Fruit fly (Drosophila melanogaster) whole organism, embryonic: ENCODE data around the gene TrpRS.

Source experiments
- Adf1 ChIP-seq: fragments of 200-800 bp; sonication (Bioruptor generic); IDR thresholded peaks from 2 replicates; pipeline ENCODE4 v1.3.6; 2022; ENCODE audit warnings: missing biosample characterization, missing genetic modification characterization
- Antp ChIP-seq: fragments of 200-800 bp; sonication (Bioruptor generic); optimal IDR thresholded peaks from 3 replicates; lab custom pipeline; 2016; ENCODE audit warnings: missing biosample characterization, missing genetic modification characterization
- Atf6 ChIP-seq: fragments of 200-800 bp; sonication (Bioruptor generic); IDR thresholded peaks from 2 replicates; pipeline ENCODE4 v1.3.6; 2022; ENCODE audit warnings: missing biosample characterization, missing genetic modification characterization
- CG10147 ChIP-seq: fragments of 200-800 bp; sonication (Bioruptor generic); optimal IDR thresholded peaks from 2 replicates; lab custom pipeline; 2019; ENCODE audit warnings: missing biosample characterization, mild to moderate bottlenecking, missing genetic modification characterization, moderate library complexity
- CG12659 ChIP-seq: fragments of 200-800 bp; sonication (Bioruptor generic); optimal IDR thresholded peaks from 3 replicates; lab custom pipeline; 2017; ENCODE audit warnings: mild to moderate bottlenecking, missing biosample characterization, missing genetic modification reagents, missing genetic modification characterization
- CG13624 ChIP-seq: fragments of 200-800 bp; sonication (Bioruptor generic); optimal IDR thresholded peaks from 2 replicates; lab custom pipeline; 2016; ENCODE audit warnings: missing biosample characterization, missing genetic modification characterization
- CG17359 ChIP-seq: fragments of 200-800 bp; sonication (Bioruptor generic); optimal IDR thresholded peaks from 3 replicates; lab custom pipeline; 2018; ENCODE audit warnings: missing biosample characterization, mild to moderate bottlenecking, missing genetic modification characterization, moderate library complexity
- CG2202 ChIP-seq: fragments of 200-800 bp; sonication (Bioruptor generic); optimal IDR thresholded peaks from 2 replicates; lab custom pipeline; 2018; ENCODE audit warnings: missing biosample characterization, mild to moderate bottlenecking, missing genetic modification characterization
- CG2889 ChIP-seq: fragments of 200-800 bp; sonication (Bioruptor generic); IDR thresholded peaks from 3 replicates; pipeline ENCODE4 v1.3.6; 2022; ENCODE audit warnings: missing biosample characterization, missing genetic modification characterization
- CG30020 ChIP-seq: fragments of 200-800 bp; optimal IDR thresholded peaks from 2 replicates; lab custom pipeline; 2019; ENCODE audit warnings: missing biosample characterization, mild to moderate bottlenecking, missing genetic modification characterization, moderate library complexity
- CG30403 ChIP-seq: fragments of 200-800 bp; sonication (Bioruptor generic); optimal IDR thresholded peaks from 3 replicates; lab custom pipeline; 2016; ENCODE audit warnings: missing biosample characterization, missing genetic modification characterization
- CG30431 ChIP-seq: fragments of 200-800 bp; sonication (Bioruptor generic); optimal IDR thresholded peaks from 2 replicates; lab custom pipeline; 2017; ENCODE audit warnings: missing biosample characterization, missing genetic modification characterization
- CG31388 ChIP-seq: fragments of 200-800 bp; sonication (Bioruptor generic); optimal IDR thresholded peaks from 2 replicates; lab custom pipeline; 2016; ENCODE audit warnings: missing biosample characterization, missing genetic modification characterization
- CG34376 ChIP-seq: fragments of 200-800 bp; sonication (Bioruptor generic); optimal IDR thresholded peaks from 2 replicates; lab custom pipeline; 2018; ENCODE audit warnings: missing biosample characterization, mild to moderate bottlenecking, missing genetic modification characterization
- CG6689 ChIP-seq: fragments of 200-800 bp; sonication (Bioruptor generic); IDR thresholded peaks from 2 replicates; pipeline ENCODE4 v1.3.6; 2022; ENCODE audit warnings: missing biosample characterization, missing genetic modification characterization
- CG7357 ChIP-seq: fragments of 200-800 bp; sonication (Bioruptor generic); IDR thresholded peaks from 3 replicates; pipeline ENCODE4 v1.3.6; 2022; ENCODE audit warnings: missing biosample characterization, missing genetic modification characterization
- CG7987 ChIP-seq: fragments of 200-800 bp; sonication (Bioruptor generic); optimal IDR thresholded peaks from 2 replicates; lab custom pipeline; 2018; ENCODE audit warnings: missing biosample characterization, mild to moderate bottlenecking, missing genetic modification characterization, moderate library complexity
- CG8290 ChIP-seq, 3 experiments: fragments of 200-800 bp; sonication (Bioruptor generic); optimal IDR thresholded peaks; 2 replicates each; lab custom pipeline; 2016 to 2019; ENCODE audit warnings: missing biosample characterization in 3 of 3, missing genetic modification characterization in 3 of 3, mild to moderate bottlenecking in 2 of 3, moderate library complexity in 1 of 3
- CTCF ChIP-seq: fragments of 200-800 bp; sonication (Bioruptor generic); optimal IDR thresholded peaks from 2 replicates; lab custom pipeline; 2017; ENCODE audit warnings: missing biosample characterization, mild to moderate bottlenecking, missing genetic modification characterization, moderate library complexity
- CrebB ChIP-seq: fragments of 200-800 bp; sonication (Bioruptor generic); optimal IDR thresholded peaks from 3 replicates; lab custom pipeline; 2018; ENCODE audit warnings: missing biosample characterization, mild to moderate bottlenecking, missing genetic modification characterization
- Dbx ChIP-seq: fragments of 200-800 bp; sonication (Bioruptor generic); IDR thresholded peaks from 3 replicates; pipeline ENCODE4 v1.3.6; 2022; ENCODE audit warnings: missing biosample characterization, missing genetic modification characterization
- Doc2 ChIP-seq: fragments of 200-800 bp; sonication (Bioruptor generic); IDR thresholded peaks from 2 replicates; pipeline ENCODE4 v1.3.6; 2022; ENCODE audit warnings: missing biosample characterization, missing genetic modification characterization
- Elba2 ChIP-seq: fragments of 200-800 bp; sonication (Bioruptor generic); optimal IDR thresholded peaks from 3 replicates; lab custom pipeline; 2016; ENCODE audit warnings: missing biosample characterization, missing genetic modification characterization
- NC2α ChIP-seq: fragments of 200-800 bp; sonication (Bioruptor generic); optimal IDR thresholded peaks from 2 replicates; lab custom pipeline; 2016; ENCODE audit warnings: missing biosample characterization, missing genetic modification characterization
- Neu2 ChIP-seq: fragments of 200-800 bp; sonication (Bioruptor generic); optimal IDR thresholded peaks from 3 replicates; lab custom pipeline; 2016; ENCODE audit warnings: missing biosample characterization, missing genetic modification characterization, borderline replicate concordance
- Rx ChIP-seq: fragments of 200-800 bp; sonication (Bioruptor generic); IDR thresholded peaks from 2 replicates; pipeline ENCODE4 v1.3.6; 2022; ENCODE audit warnings: missing biosample characterization, missing genetic modification characterization
- Spps ChIP-seq: fragments of 200-800 bp; sonication (Bioruptor generic); optimal IDR thresholded peaks from 2 replicates; lab custom pipeline; 2018; ENCODE audit warnings: missing biosample characterization, mild to moderate bottlenecking, missing genetic modification characterization
- Taf1 ChIP-seq: fragments of 200-800 bp; sonication (Bioruptor generic); IDR thresholded peaks from 2 replicates; pipeline ENCODE4 v1.3.6; 2022; ENCODE audit warnings: missing biosample characterization, missing genetic modification characterization
- Usf ChIP-seq: fragments of 200-800 bp; sonication (Bioruptor generic); optimal IDR thresholded peaks from 2 replicates; lab custom pipeline; 2017; ENCODE audit warnings: missing genotype, missing biosample characterization, missing genetic modification characterization
- ap ChIP-seq: fragments of 200-800 bp; sonication (Bioruptor generic); IDR thresholded peaks from 2 replicates; pipeline ENCODE4 v1.3.6; 2022; ENCODE audit warnings: missing biosample characterization, missing genetic modification characterization
- cad ChIP-seq: fragments of >200 bp; optimal IDR thresholded peaks from 2 replicates; lab custom pipeline; 2017; ENCODE audit warnings: missing biosample characterization, missing genetic modification characterization
- chn ChIP-seq: fragments of 200-800 bp; sonication (Bioruptor generic); optimal IDR thresholded peaks from 2 replicates; lab custom pipeline; 2016; ENCODE audit warnings: missing biosample characterization, missing genetic modification characterization
- crp ChIP-seq, 2 experiments: fragments of 200-800 bp; sonication (Bioruptor generic); optimal IDR thresholded peaks; 2 replicates in 1 of 2; 3 replicates in 1 of 2; lab custom pipeline; 2017; ENCODE audit warnings: missing biosample characterization in 2 of 2, missing genetic modification characterization in 2 of 2, mild to moderate bottlenecking in 1 of 2, moderate library complexity in 1 of 2
- eyg ChIP-seq: fragments of 200-800 bp; sonication (Bioruptor generic); optimal IDR thresholded peaks from 3 replicates; lab custom pipeline; 2016; ENCODE audit warnings: missing biosample characterization, missing genetic modification characterization
- gro ChIP-seq: fragments of 200-800 bp; sonication (Bioruptor generic); optimal IDR thresholded peaks from 2 replicates; lab custom pipeline; 2016; ENCODE audit warnings: missing biosample characterization, missing genetic modification characterization
- h ChIP-seq: fragments of >200 bp; optimal IDR thresholded peaks from 2 replicates; lab custom pipeline; 2017
- hkb ChIP-seq, 2 experiments: fragments of 200-800 bp in 1 of 2; fragments of >200 bp in 1 of 2; sonication (Bioruptor generic) in 1 of 2; IDR thresholded peaks in 1 of 2; optimal IDR thresholded peaks in 1 of 2; 2 replicates each; pipeline versions ENCODE4 v1.3.6 to Lab custom; 2017 to 2022; ENCODE audit warnings: missing biosample characterization in 1 of 2, missing genetic modification characterization in 1 of 2
- jing ChIP-seq: fragments of 200-800 bp; sonication (Bioruptor generic); optimal IDR thresholded peaks from 2 replicates; lab custom pipeline; 2018; ENCODE audit warnings: missing biosample characterization, mild to moderate bottlenecking, missing genetic modification characterization
- lilli ChIP-seq: fragments of 200-800 bp; sonication (Bioruptor generic); optimal IDR thresholded peaks from 3 replicates; lab custom pipeline; 2016; ENCODE audit warnings: missing biosample characterization, missing genetic modification characterization
- lov ChIP-seq, 2 experiments: fragments of 200-800 bp in 1 of 2; fragments of >200 bp in 1 of 2; sonication (Bioruptor generic) in 1 of 2; IDR thresholded peaks in 1 of 2; optimal IDR thresholded peaks in 1 of 2; 2 replicates in 1 of 2; 3 replicates in 1 of 2; pipeline versions ENCODE4 v1.3.6 to Lab custom; 2017 to 2022; ENCODE audit warnings: missing biosample characterization in 1 of 2, missing genetic modification characterization in 1 of 2
- mam ChIP-seq: fragments of 200-800 bp; sonication (Bioruptor generic); optimal IDR thresholded peaks from 3 replicates; lab custom pipeline; 2016; ENCODE audit warnings: missing biosample characterization, missing genetic modification characterization
- mirr ChIP-seq: fragments of 200-800 bp; sonication (Bioruptor generic); optimal IDR thresholded peaks from 3 replicates; lab custom pipeline; 2018; ENCODE audit warnings: missing biosample characterization, mild to moderate bottlenecking, missing genetic modification characterization
- nau ChIP-seq: fragments of 200-800 bp; sonication (Bioruptor generic); optimal IDR thresholded peaks from 3 replicates; lab custom pipeline; 2017; ENCODE audit warnings: missing biosample characterization, mild to moderate bottlenecking, missing genetic modification characterization, missing genetic modification reagents
- odd ChIP-seq: fragments of 200-800 bp; sonication (Bioruptor generic); optimal IDR thresholded peaks from 2 replicates; lab custom pipeline; 2017; ENCODE audit warnings: missing biosample characterization, mild to moderate bottlenecking, missing genetic modification characterization
- repo ChIP-seq: fragments of 200-800 bp; sonication (Bioruptor generic); optimal IDR thresholded peaks from 2 replicates; lab custom pipeline; 2016; ENCODE audit warnings: missing biosample characterization, missing genetic modification characterization
- salm ChIP-seq: fragments of 200-800 bp; sonication (Bioruptor generic); optimal IDR thresholded peaks from 2 replicates; lab custom pipeline; 2018; ENCODE audit warnings: missing biosample characterization, mild to moderate bottlenecking, missing genetic modification characterization
- sc ChIP-seq, 3 experiments: fragments of >200 bp in 2 of 3; fragments of 200-800 bp in 1 of 3; sonication (Bioruptor generic) in 1 of 3; optimal IDR thresholded peaks; 2 replicates in 2 of 3; 3 replicates in 1 of 3; lab custom pipeline; 2017; ENCODE audit warnings: mild to moderate bottlenecking in 1 of 3, missing biosample characterization in 1 of 3, missing genetic modification characterization in 1 of 3, missing genetic modification reagents in 1 of 3
- slp2 ChIP-seq: fragments of 200-800 bp; sonication (Bioruptor generic); optimal IDR thresholded peaks from 2 replicates; lab custom pipeline; 2016; ENCODE audit warnings: missing biosample characterization, missing genetic modification characterization
- vfl ChIP-seq: fragments of 200-800 bp; sonication (Bioruptor generic); optimal IDR thresholded peaks from 2 replicates; lab custom pipeline; 2016; ENCODE audit warnings: missing biosample characterization, missing genetic modification characterization
- yki ChIP-seq: fragments of >200 bp; optimal IDR thresholded peaks from 3 replicates; lab custom pipeline; 2018

Gene TrpRS

DNA sequence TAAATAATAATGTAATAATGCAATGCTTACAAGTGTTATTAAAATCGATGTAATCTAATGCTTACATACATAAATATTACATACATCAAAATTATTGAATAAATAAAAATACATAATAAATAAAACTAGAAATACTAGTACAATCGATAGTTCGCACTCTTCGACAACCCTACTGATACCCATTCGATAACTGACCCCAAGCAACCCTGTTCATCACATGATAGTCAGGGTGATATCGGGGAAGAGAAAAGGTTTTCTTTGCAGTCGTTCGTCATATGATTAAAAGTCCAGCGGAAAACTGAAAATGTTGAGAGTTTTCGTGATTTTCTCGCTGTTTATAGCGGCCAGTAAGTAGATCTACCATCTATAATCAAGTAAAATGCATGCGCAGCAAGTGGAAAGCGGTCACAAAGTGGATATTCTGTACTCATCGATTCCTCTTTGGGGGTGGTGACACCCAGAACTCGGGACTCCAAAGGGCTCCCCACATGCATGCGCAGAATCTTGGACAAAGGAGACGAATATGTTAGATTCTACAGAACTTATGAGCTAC lies 6.2 kb downstream of the TrpRS start, which contains the start of gene ATP6AP2 (continued):
- TF ChIP-seq CG30020 (tag; lab: Kevin White, UChicago), result peak; percentile 84
- no peak for TF ChIP-seq vfl (GFP tag; lab: Kevin White, UChicago)
- no peak for TF ChIP-seq sc (optimal IDR thresholded peaks at IDR 0.05; lab: Kevin White, UChicago)
- no peak for TF ChIP-seq sc (GFP tag; optimal IDR thresholded peaks at IDR 0.05; lab: Kevin White, UChicago)
- TF ChIP-seq CG13624 (GFP tag; lab: Kevin White, UChicago), result peak; percentile 6
- TF ChIP-seq h (lab: Kevin White, UChicago), result no peak
- no peak for TF ChIP-seq Doc2 (GFP tag; lab: Robert Waterston, UW)
- TF ChIP-seq cad (GFP tag; lab: Kevin White, UChicago), result no peak
- TF ChIP-seq odd (GFP tag; lab: Kevin White, UChicago), result no peak
- peak in 1 of 2 experiments; percentile 79 for TF ChIP-seq crp (GFP tag; optimal IDR thresholded peaks at IDR 0.05; lab: Kevin White, UChicago)
- TF ChIP-seq Antp (GFP tag; lab: Kevin White, UChicago), result no peak
- TF ChIP-seq Taf1 (GFP tag; lab: Robert Waterston, UW), result no peak
- TF ChIP-seq mam (GFP tag; lab: Kevin White, UChicago), result peak; percentile 43
- TF ChIP-seq CG31388 (GFP tag; lab: Kevin White, UChicago), result no peak
- TF ChIP-seq CG2889 (GFP tag; lab: Robert Waterston, UW), result no peak
- TF ChIP-seq hkb (optimal IDR thresholded peaks at IDR 0.05; lab: Kevin White, UChicago), result no peak
- TF ChIP-seq hkb (GFP tag; IDR thresholded peaks at IDR 0.05; lab: Robert Waterston, UW), result 0 out of 2 replicates have a peak, but pooled peaks have one; percentile 35
- no peak for TF ChIP-seq Spps (tag; lab: Kevin White, UChicago)
- TF ChIP-seq Usf (GFP tag; lab: Kevin White, UChicago), result peak; percentile 72
- peak; percentile 61 for TF ChIP-seq chn (GFP tag; lab: Kevin White, UChicago)
- 0 out of 3 replicates have a peak, but pooled peaks have one; percentile 7 for TF ChIP-seq CG7357 (GFP tag; lab: Robert Waterston, UW)
- no peak for TF ChIP-seq slp2 (GFP tag; lab: Kevin White, UChicago)
- TF ChIP-seq jing, result no peak
- TF ChIP-seq CG17359 (tag; lab: Kevin White, UChicago), result peak; percentile 65
- peak; percentile 25 for TF ChIP-seq mirr (GFP tag; lab: Kevin White, UChicago)
- TF ChIP-seq CG7987 (GFP tag; lab: Kevin White, UChicago), result peak; percentile 76
- 0 out of 2 replicates have a peak, but pooled peaks have one; percentile 19 for TF ChIP-seq CG6689 (GFP tag; lab: Robert Waterston, UW)
- no peak for TF ChIP-seq Neu2 (GFP tag; lab: Kevin White, UChicago)
- peak; percentile 54 for TF ChIP-seq CG2202 (tag; lab: Kevin White, UChicago)
- peak; percentile 11 for TF ChIP-seq gro (GFP tag; lab: Kevin White, UChicago)
- peak; percentile 71 for TF ChIP-seq CG8290 (GFP tag; optimal IDR thresholded peaks at IDR 0.05; lab: Kevin White, UChicago)
- peak in 1 of 2 experiments; percentile 45 for TF ChIP-seq CG8290 (tag; optimal IDR thresholded peaks at IDR 0.05; lab: Kevin White, UChicago)
- TF ChIP-seq nau (GFP tag; lab: Kevin White, UChicago), result no peak
- TF ChIP-seq ap, result no peak
- peak; percentile 54 for TF ChIP-seq CG34376 (GFP tag; lab: Kevin White, UChicago)
- TF ChIP-seq Atf6 (GFP tag; lab: Robert Waterston, UW), result peak; percentile 62; the same call in 1 of the 2 replicates
- peak; percentile 85 for TF ChIP-seq CG12659 (GFP tag; lab: Kevin White, UChicago)
- peak; percentile 50 for TF ChIP-seq salm (tag; lab: Kevin White, UChicago)
- TF ChIP-seq Rx, result no peak
- no peak for TF ChIP-seq lov (optimal IDR thresholded peaks at IDR 0.05; lab: Kevin White, UChicago)
- TF ChIP-seq lov (GFP tag; IDR thresholded peaks at IDR 0.05; lab: Robert Waterston, UW), result no peak
- no peak for TF ChIP-seq CG30431 (GFP tag; lab: Kevin White, UChicago)
- TF ChIP-seq lilli (GFP tag; lab: Kevin White, UChicago), result peak; percentile 58
- TF ChIP-seq CG10147, result no peak
- TF ChIP-seq Adf1 (GFP tag; lab: Robert Waterston, UW), result peak; percentile 32; the same call in 1 of the 2 replicates
- no peak for TF ChIP-seq NC2α
- no peak for TF ChIP-seq Elba2 (GFP tag; lab: Kevin White, UChicago)
- no peak for TF ChIP-seq CrebB (tag; lab: Kevin White, UChicago)
- TF ChIP-seq Dbx (GFP tag; lab: Robert Waterston, UW), result peak; percentile 77
- no peak for TF ChIP-seq eyg (GFP tag; lab: Kevin White, UChicago)
- TF ChIP-seq CTCF (GFP tag; lab: Kevin White, UChicago), result no peak
- no peak for TF ChIP-seq yki (lab: Kevin White, UChicago)
- peak; percentile 71 for TF ChIP-seq CG30403
- no peak for TF ChIP-seq repo (GFP tag; lab: Kevin White, UChicago)
